Worm (Caenorhabditis elegans) whole organism, mixed stage, embryonic: Measurements from ENCODE around the gene T25D10.1.

Experiments
- M03D4.4 ChIP-seq: sonication (generic microtip); optimal IDR thresholded peaks from 2 replicates; lab custom pipeline; 2017; ENCODE audit warnings: mild to moderate bottlenecking, missing genetic modification characterization, missing compliant biosample characterization
- bed-3 ChIP-seq: fragments of 200-800 bp; sonication (Bioruptor generic); optimal IDR thresholded peaks from 3 replicates; lab custom pipeline; 2018; ENCODE audit warnings: mild to moderate bottlenecking, missing genetic modification characterization, moderate library complexity, missing compliant biosample characterization
- ceh-39 ChIP-seq: fragments of 150-350 bp; optimal IDR thresholded peaks from 2 replicates; lab custom pipeline; 2014; ENCODE audit warnings: missing biosample characterization, missing genetic modification characterization
- ceh-43 ChIP-seq: fragments of 200-800 bp; sonication (Bioruptor generic); optimal IDR thresholded peaks from 2 replicates; lab custom pipeline; 2018; ENCODE audit warnings: mild to moderate bottlenecking, missing genetic modification characterization, moderate library complexity, missing compliant biosample characterization
- ceh-83 ChIP-seq: fragments of 200-800 bp; sonication (Bioruptor generic); optimal IDR thresholded peaks from 2 replicates; lab custom pipeline; 2018; ENCODE audit warnings: mild to moderate bottlenecking, missing genetic modification characterization, missing compliant biosample characterization
- ces-1 ChIP-seq: fragments of 150-350 bp; optimal IDR thresholded peaks from 2 replicates; lab custom pipeline; 2014; ENCODE audit warnings: missing biosample characterization, missing genetic modification reagents, missing genetic modification characterization
- cnd-1 ChIP-seq: fragments of 200-800 bp; sonication (Bioruptor generic); optimal IDR thresholded peaks from 2 replicates; lab custom pipeline; 2018; ENCODE audit warnings: mild to moderate bottlenecking, missing genetic modification characterization, missing compliant biosample characterization
- drap-1 ChIP-seq: fragments of 200-800 bp; sonication (Bioruptor generic); optimal IDR thresholded peaks from 3 replicates; lab custom pipeline; 2018; ENCODE audit warnings: mild to moderate bottlenecking, missing genetic modification characterization, missing compliant biosample characterization
- elt-1 ChIP-seq: sonication (generic microtip); optimal IDR thresholded peaks from 2 replicates; lab custom pipeline; 2017; ENCODE audit warnings: missing genetic modification characterization, mild to moderate bottlenecking, missing compliant biosample characterization, antibody characterized with exemption, moderate library complexity, borderline replicate concordance; ENCODE audit not compliant: insufficient read depth
- elt-3 ChIP-seq: fragments of 150-350 bp; optimal IDR thresholded peaks from 2 replicates; lab custom pipeline; 2014; ENCODE audit warnings: missing biosample characterization, missing genetic modification characterization
- flh-1 ChIP-seq: fragments of 200-800 bp; sonication (Bioruptor generic); optimal IDR thresholded peaks from 2 replicates; lab custom pipeline; 2018; ENCODE audit warnings: mild to moderate bottlenecking, missing genetic modification characterization, moderate library complexity, missing compliant biosample characterization
- ham-2 ChIP-seq: fragments of 200-800 bp; sonication (Bioruptor generic); optimal IDR thresholded peaks from 2 replicates; lab custom pipeline; 2018; ENCODE audit warnings: mild to moderate bottlenecking, missing genetic modification characterization, missing compliant biosample characterization
- hlh-1 ChIP-seq: fragments of 150-350 bp; optimal IDR thresholded peaks from 2 replicates; lab custom pipeline; 2014; ENCODE audit warnings: missing biosample characterization, missing genetic modification reagents, missing genetic modification characterization
- lin-13 ChIP-seq: fragments of 150-350 bp; optimal IDR thresholded peaks from 2 replicates; lab custom pipeline; 2014; ENCODE audit warnings: missing biosample characterization, missing genetic modification characterization
- lin-32 ChIP-seq: fragments of 200-800 bp; sonication (Bioruptor generic); optimal IDR thresholded peaks from 2 replicates; lab custom pipeline; 2018; ENCODE audit warnings: mild to moderate bottlenecking, missing genetic modification characterization, missing compliant biosample characterization
- lsy-2 ChIP-seq: fragments of 150-350 bp; optimal IDR thresholded peaks from 2 replicates; lab custom pipeline; 2014; ENCODE audit warnings: missing biosample characterization, missing genetic modification characterization
- mab-5 ChIP-seq: fragments of 150-350 bp; optimal IDR thresholded peaks from 2 replicates; lab custom pipeline; 2014; ENCODE audit warnings: missing biosample characterization, missing genetic modification characterization
- mep-1 ChIP-seq: fragments of 150-350 bp; optimal IDR thresholded peaks from 2 replicates; lab custom pipeline; 2017; ENCODE audit warnings: missing biosample characterization, missing genetic modification reagents, missing genetic modification characterization, inconsistent platforms
- mls-2 ChIP-seq: sonication (generic microtip); optimal IDR thresholded peaks from 2 replicates; lab custom pipeline; 2016; ENCODE audit warnings: mild to moderate bottlenecking, missing genetic modification characterization, moderate library complexity, missing compliant biosample characterization
- nhr-12 ChIP-seq: fragments of 150-350 bp; optimal IDR thresholded peaks from 2 replicates; lab custom pipeline; 2014; ENCODE audit warnings: missing biosample characterization, missing genetic modification characterization
- nhr-2 ChIP-seq: fragments of 150-350 bp; optimal IDR thresholded peaks from 2 replicates; lab custom pipeline; 2014; ENCODE audit warnings: missing biosample characterization, missing genetic modification characterization
- nhr-237 ChIP-seq: fragments of 150-350 bp; optimal IDR thresholded peaks from 2 replicates; lab custom pipeline; 2014; ENCODE audit warnings: missing biosample characterization, missing genetic modification characterization
- nhr-76 ChIP-seq: sonication (generic microtip); optimal IDR thresholded peaks from 2 replicates; lab custom pipeline; 2017; ENCODE audit warnings: missing biosample characterization, missing genetic modification characterization
- pha-4 ChIP-seq: fragments of 150-350 bp; optimal IDR thresholded peaks from 2 replicates; lab custom pipeline; 2018; ENCODE audit warnings: missing biosample characterization, missing genetic modification reagents, missing genetic modification characterization
- sem-2 ChIP-seq: fragments of 200-800 bp; sonication (Bioruptor generic); optimal IDR thresholded peaks from 2 replicates; lab custom pipeline; 2018; ENCODE audit warnings: mild to moderate bottlenecking, missing genetic modification characterization, missing compliant biosample characterization
- snpc-4 ChIP-seq: fragments of 150-350 bp; optimal IDR thresholded peaks from 2 replicates; lab custom pipeline; 2014; ENCODE audit warnings: missing biosample characterization, missing genetic modification characterization
- sptf-1 ChIP-seq: sonication (generic microtip); optimal IDR thresholded peaks from 2 replicates; lab custom pipeline; 2017; ENCODE audit warnings: mild to moderate bottlenecking, missing genetic modification characterization, moderate library complexity, missing compliant biosample characterization
- unc-120 ChIP-seq: sonication (generic microtip); optimal IDR thresholded peaks from 2 replicates; lab custom pipeline; 2017; ENCODE audit warnings: missing genetic modification characterization, missing compliant biosample characterization; ENCODE audit not compliant: poor library complexity, severe bottlenecking
- unc-39 ChIP-seq: fragments of 150-350 bp; optimal IDR thresholded peaks from 2 replicates; lab custom pipeline; 2014; ENCODE audit warnings: missing biosample characterization, missing genetic modification characterization
- unc-62 ChIP-seq: fragments of 150-350 bp; optimal IDR thresholded peaks from 2 replicates; lab custom pipeline; 2014; ENCODE audit warnings: missing biosample characterization, missing genetic modification reagents, missing genetic modification characterization
- zip-8 ChIP-seq: fragments of 150-350 bp; optimal IDR thresholded peaks from 2 replicates; lab custom pipeline; 2014; ENCODE audit warnings: missing biosample characterization, missing genetic modification characterization
- ztf-11 ChIP-seq: fragments of 150-350 bp; optimal IDR thresholded peaks from 2 replicates; lab custom pipeline; 2014; ENCODE audit warnings: missing biosample characterization, missing genetic modification characterization

The T25D10.1 gene

DNA sequence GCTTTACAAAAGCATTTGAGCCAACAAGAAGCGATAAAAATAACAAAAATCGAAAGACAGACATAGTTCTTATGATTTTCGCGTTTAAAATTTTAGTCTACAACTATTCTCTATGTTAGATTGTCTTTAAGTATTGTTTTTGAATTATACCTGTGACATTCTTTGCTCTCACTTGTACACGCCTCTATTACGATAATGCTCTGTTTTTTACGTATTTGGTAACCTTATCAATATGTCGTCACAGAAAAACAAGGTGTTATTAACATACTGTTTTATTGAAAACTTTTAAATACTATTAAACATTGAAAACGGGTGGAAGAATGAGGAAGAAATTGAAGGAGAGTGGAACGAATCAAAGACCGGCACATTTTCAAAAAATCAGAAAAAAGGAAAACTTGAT, 4.1 kb downstream of the T25D10.1 start, which contains the start of gene spp-11:
Gene spp-11 (minus strand): TSS at position 101 of the 400 bp plus-strand sequence.
- TF ChIP-seq ceh-83 (no peak), sem-2 (GFP tag; lab: Kevin White, UChicago) (no peak)

DNA sequence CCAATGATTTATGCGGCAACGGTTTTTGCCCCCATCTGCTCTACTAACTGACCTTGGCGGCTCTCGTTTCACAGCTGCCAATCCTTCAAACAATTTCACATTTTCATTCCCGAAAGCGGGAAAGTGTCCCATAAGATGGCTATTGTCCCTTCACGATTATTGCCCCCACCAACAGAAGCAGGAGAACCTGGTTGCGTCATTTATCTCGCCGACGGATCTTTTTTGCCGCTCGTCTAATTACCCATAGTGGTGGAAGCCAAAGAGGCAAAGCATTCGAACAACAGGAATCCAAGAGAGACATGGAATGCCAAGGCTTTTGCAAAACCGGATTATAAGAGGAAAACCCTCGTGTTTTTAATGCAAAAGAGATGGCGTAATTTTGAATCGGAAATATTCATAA, 5.9 kb downstream of the T25D10.1 start:
- peak; percentile 31 for TF ChIP-seq lin-32
- no peak for TF ChIP-seq sem-2 (GFP tag; lab: Kevin White, UChicago)
- TF ChIP-seq snpc-4, result no peak
- TF ChIP-seq elt-1 (tag; lab: Kevin White, UChicago), result peak; percentile 69
- TF ChIP-seq nhr-2, result peak; percentile 9
- TF ChIP-seq drap-1 (GFP tag; lab: Kevin White, UChicago), result no peak
- peak; percentile 65 for TF ChIP-seq zip-8 (tag; lab: Kevin White, UChicago)
- TF ChIP-seq cnd-1 (tag; lab: Kevin White, UChicago), result peak; percentile 36
- TF ChIP-seq mep-1 (tag; lab: Kevin White, UChicago), result peak; percentile 31
- TF ChIP-seq unc-120 (tag; lab: Kevin White, UChicago), result no peak
- TF ChIP-seq ham-2 (GFP tag; lab: Kevin White, UChicago), result peak; percentile 90
- TF ChIP-seq mls-2 (tag; lab: Kevin White, UChicago), result peak; percentile 44

DNA sequence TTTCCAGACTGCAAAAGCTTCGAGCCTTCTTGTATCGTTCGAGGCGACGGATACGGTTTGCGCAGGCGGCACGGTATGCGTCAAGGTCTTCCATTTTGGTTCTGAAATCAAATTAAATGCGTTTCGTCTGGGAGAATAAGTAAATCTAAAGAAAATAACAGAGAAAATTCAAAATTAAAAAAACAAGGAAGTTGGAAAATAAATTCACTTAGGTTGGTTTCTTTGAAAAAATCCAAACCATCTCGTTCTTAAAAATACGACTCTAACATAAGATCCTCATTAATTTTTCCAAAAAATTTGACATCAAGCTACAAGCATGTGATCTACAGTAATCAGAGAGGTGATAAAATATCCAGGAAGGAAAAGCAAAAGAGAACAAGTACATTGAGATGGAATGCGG, 7.0 kb downstream of the T25D10.1 start, which contains the start of gene T25D10.4:
Gene T25D10.4 (minus strand): TSS at position 101 of the 400 bp plus-strand sequence.
- no peak for TF ChIP-seq ces-1 (GFP tag; lab: Kevin White, UChicago)
- TF ChIP-seq ceh-83, result no peak

DNA sequence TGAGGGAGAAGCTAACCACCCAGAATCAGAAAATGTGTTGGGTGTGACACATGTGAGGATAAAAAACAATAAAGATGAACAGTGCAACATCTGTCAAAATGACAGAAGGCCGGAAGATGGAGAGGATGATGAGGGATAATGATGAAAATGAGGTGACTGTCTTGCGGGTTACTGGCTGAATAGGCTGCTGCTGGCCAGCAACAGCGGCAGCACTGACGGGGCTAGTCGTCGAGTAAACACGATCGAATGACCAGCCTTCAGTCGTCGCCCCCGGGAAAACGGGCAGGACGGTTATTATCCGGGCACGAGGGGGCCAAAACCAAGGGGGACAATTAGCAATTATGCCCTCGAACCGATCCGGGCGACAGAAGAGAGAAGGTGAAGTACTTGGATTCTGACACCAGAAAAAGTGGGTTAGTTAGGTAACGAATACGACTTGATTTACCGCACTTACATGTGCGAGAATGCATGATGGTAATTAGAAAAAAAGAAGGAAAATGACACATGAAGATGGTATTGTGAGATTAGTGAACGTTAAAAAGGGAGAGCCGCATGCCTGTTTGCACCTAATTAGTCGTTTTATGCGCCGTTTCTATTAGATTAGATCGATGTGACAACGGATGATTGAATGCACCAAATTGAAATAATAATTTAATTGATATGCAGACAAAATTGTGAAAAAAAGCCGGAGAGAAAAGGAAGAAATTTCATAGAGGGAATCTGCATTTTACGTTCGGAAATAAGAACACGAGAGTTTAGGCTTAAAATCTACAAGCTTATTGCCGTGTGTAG, 8.7 kb downstream of the T25D10.1 start:
- TF ChIP-seq unc-62 (GFP tag; lab: Kevin White, UChicago), result peak; percentile 57
- TF ChIP-seq ceh-83, result no peak
- no peak for TF ChIP-seq mab-5 (tag; lab: Kevin White, UChicago)
- TF ChIP-seq ham-2 (GFP tag; lab: Kevin White, UChicago), result peak; percentile 66
- TF ChIP-seq sptf-1, result peak; percentile 57
- peak; percentile 77 for TF ChIP-seq mls-2 (tag; lab: Kevin White, UChicago)
- peak; percentile 76 for TF ChIP-seq ceh-43 (GFP tag; lab: Kevin White, UChicago)
- peak; percentile 90 for TF ChIP-seq cnd-1 (tag; lab: Kevin White, UChicago)
- TF ChIP-seq ces-1 (GFP tag; lab: Kevin White, UChicago), result peak; percentile 79
- TF ChIP-seq zip-8 (tag; lab: Kevin White, UChicago), result no peak
- peak; percentile 51 for TF ChIP-seq lin-32
- no peak for TF ChIP-seq nhr-76 (tag; lab: Kevin White, UChicago)
- TF ChIP-seq sem-2 (GFP tag; lab: Kevin White, UChicago), result no peak
- no peak for TF ChIP-seq flh-1
- TF ChIP-seq nhr-2, result peak; percentile 93

DNA sequence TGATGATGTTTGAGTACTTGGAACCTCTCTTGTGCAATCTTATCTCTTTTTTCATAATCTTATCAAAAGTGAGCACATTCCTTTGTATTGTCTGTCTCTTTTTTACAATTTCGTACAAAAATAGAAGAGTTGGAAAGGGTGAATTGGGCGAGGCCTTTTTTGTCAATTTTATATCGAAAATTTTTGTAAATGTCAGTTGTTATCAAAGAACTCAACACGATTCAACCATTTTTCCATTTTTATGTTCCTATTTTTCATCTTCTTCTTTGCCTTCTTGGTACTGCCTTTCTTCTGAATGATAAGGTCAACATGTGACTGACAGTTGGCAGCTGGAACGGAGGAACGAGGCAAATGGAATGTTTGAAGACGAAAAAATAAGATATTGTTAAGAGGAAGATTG, 10.6 kb downstream of the T25D10.1 start:
- TF ChIP-seq bed-3 (GFP tag; lab: Kevin White, UChicago), result no peak
- no peak for TF ChIP-seq lin-32
- TF ChIP-seq drap-1 (GFP tag; lab: Kevin White, UChicago), result no peak
- TF ChIP-seq ham-2 (GFP tag; lab: Kevin White, UChicago), result no peak

DNA sequence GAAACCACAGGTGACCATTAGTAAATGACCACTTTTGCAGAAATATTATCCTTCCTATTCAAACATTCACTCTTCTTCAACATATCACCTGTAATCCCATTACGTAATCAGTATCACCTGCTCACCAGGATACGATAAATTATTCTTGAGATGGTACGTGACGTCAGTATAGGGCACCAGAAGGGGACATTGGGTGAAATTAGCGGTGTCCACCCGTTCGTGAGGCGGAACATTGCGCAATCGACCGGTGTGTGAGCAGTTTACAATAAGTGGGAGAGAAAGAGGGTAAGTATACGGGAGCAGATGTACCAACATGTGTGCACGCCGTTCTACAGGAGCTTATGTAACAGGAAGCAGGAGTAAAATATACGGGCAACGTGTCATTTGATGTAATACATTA, 14.8 kb downstream of the T25D10.1 start:
- TF ChIP-seq unc-62 (GFP tag; lab: Kevin White, UChicago) (no peak), drap-1 (GFP tag; lab: Kevin White, UChicago) (no peak), sptf-1 (peak; percentile 8), zip-8 (tag; lab: Kevin White, UChicago) (peak; percentile 95), lsy-2 (tag; lab: Kevin White, UChicago) (no peak), bed-3 (GFP tag; lab: Kevin White, UChicago) (no peak), M03D4.4 (no peak), nhr-237 (tag; lab: Kevin White, UChicago) (no peak), nhr-2 (peak; percentile 95), pha-4 (tag; lab: Kevin White, UChicago) (no peak), unc-39 (tag; lab: Kevin White, UChicago) (peak; percentile 26), hlh-1 (tag; lab: Kevin White, UChicago) (peak; percentile 50), ceh-83 (no peak), lin-13 (tag; lab: Kevin White, UChicago) (no peak), ceh-39 (tag; lab: Kevin White, UChicago) (peak; percentile 30), ceh-43 (GFP tag; lab: Kevin White, UChicago) (no peak), elt-1 (tag; lab: Kevin White, UChicago) (no peak), mep-1 (tag; lab: Kevin White, UChicago) (no peak), lin-32 (no peak), nhr-76 (tag; lab: Kevin White, UChicago) (no peak), flh-1 (no peak), mls-2 (tag; lab: Kevin White, UChicago) (peak; percentile 16), cnd-1 (tag; lab: Kevin White, UChicago) (peak; percentile 55), nhr-12 (tag; lab: Kevin White, UChicago) (no peak), elt-3 (tag; lab: Kevin White, UChicago) (no peak), ztf-11 (tag; lab: Kevin White, UChicago) (peak; percentile 71)
